Fruit fly (Drosophila melanogaster) whole organism, embryonic: ENCODE data around the gene Art3.

Experiments
- Adf1 ChIP-seq: fragments of 200-800 bp; sonication (Bioruptor generic); IDR thresholded peaks from 2 replicates; pipeline ENCODE4 v1.3.6; 2022; ENCODE audit warnings: missing biosample characterization, missing genetic modification characterization
- Awh ChIP-seq: fragments of 200-800 bp; sonication (Bioruptor generic); IDR thresholded peaks from 2 replicates; pipeline ENCODE4, ENCODE4 v1.3.6; 2022; ENCODE audit warnings: missing biosample characterization, missing genetic modification characterization
- BEAF-32 ChIP-seq: fragments of 200-800 bp; sonication (Bioruptor generic); optimal IDR thresholded peaks from 3 replicates; lab custom pipeline; 2017; ENCODE audit warnings: missing biosample characterization, missing genetic modification characterization, mild to moderate bottlenecking, moderate library complexity, missing genetic modification reagents
- BtbVII ChIP-seq: fragments of 200-800 bp; sonication (Bioruptor generic); optimal IDR thresholded peaks from 3 replicates; lab custom pipeline; 2017; ENCODE audit warnings: missing biosample characterization, mild to moderate bottlenecking, missing genetic modification characterization
- CG10979 ChIP-seq: fragments of 200-800 bp; sonication (Bioruptor generic); optimal IDR thresholded peaks from 2 replicates; lab custom pipeline; 2018; ENCODE audit warnings: missing biosample characterization, mild to moderate bottlenecking, missing genetic modification characterization, moderate library complexity
- CG12071 ChIP-seq: fragments of 200-800 bp; sonication (Bioruptor generic); optimal IDR thresholded peaks from 3 replicates; lab custom pipeline; 2018; ENCODE audit warnings: missing biosample characterization, mild to moderate bottlenecking, missing genetic modification characterization
- CG12155 ChIP-seq: fragments of 200-800 bp; sonication (Bioruptor generic); optimal IDR thresholded peaks from 3 replicates; lab custom pipeline; 2016; ENCODE audit warnings: missing biosample characterization, missing genetic modification characterization
- CG13894 ChIP-seq: fragments of 200-800 bp; sonication (Bioruptor generic); optimal IDR thresholded peaks from 3 replicates; lab custom pipeline; 2018; ENCODE audit warnings: missing biosample characterization, mild to moderate bottlenecking, missing genetic modification characterization, moderate library complexity
- CG1792 ChIP-seq: fragments of 200-800 bp; sonication (Bioruptor generic); optimal IDR thresholded peaks from 2 replicates; lab custom pipeline; 2016; ENCODE audit warnings: missing biosample characterization, missing genetic modification characterization
- CG18764 ChIP-seq: fragments of 200-800 bp; sonication (Bioruptor generic); optimal IDR thresholded peaks from 3 replicates; lab custom pipeline; 2016; ENCODE audit warnings: missing biosample characterization, missing genetic modification characterization
- CG2120 ChIP-seq: fragments of 200-800 bp; sonication (Bioruptor generic); optimal IDR thresholded peaks from 3 replicates; lab custom pipeline; 2016; ENCODE audit warnings: missing biosample characterization, missing genetic modification characterization
- CG30431 ChIP-seq: fragments of 200-800 bp; sonication (Bioruptor generic); optimal IDR thresholded peaks from 2 replicates; lab custom pipeline; 2017; ENCODE audit warnings: missing biosample characterization, missing genetic modification characterization
- CG31224 ChIP-seq: fragments of 200-800 bp; sonication (Bioruptor generic); IDR thresholded peaks from 2 replicates; pipeline ENCODE4 v1.3.6; 2022; ENCODE audit warnings: missing biosample characterization, missing genetic modification characterization
- CG31365 ChIP-seq: fragments of 200-800 bp; sonication (Bioruptor generic); optimal IDR thresholded peaks from 2 replicates; lab custom pipeline; 2018; ENCODE audit warnings: missing biosample characterization, mild to moderate bottlenecking, missing genetic modification characterization
- CG42726 ChIP-seq: fragments of 200-800 bp; sonication (Bioruptor generic); IDR thresholded peaks from 2 replicates; pipeline ENCODE4 v1.3.6; 2022; ENCODE audit warnings: missing biosample characterization, missing genetic modification characterization; ENCODE audit not compliant: partially characterized antibody
- CG6854 ChIP-seq: fragments of 200-800 bp; sonication (Bioruptor generic); optimal IDR thresholded peaks from 3 replicates; lab custom pipeline; 2017; ENCODE audit warnings: missing biosample characterization, mild to moderate bottlenecking, missing genetic modification characterization
- CG9609 ChIP-seq: fragments of 200-800 bp; sonication (Bioruptor generic); optimal IDR thresholded peaks from 3 replicates; lab custom pipeline; 2016; ENCODE audit warnings: missing biosample characterization, missing genetic modification characterization
- Dll ChIP-seq: fragments of 200-800 bp; sonication (Bioruptor generic); IDR thresholded peaks from 4 replicates; pipeline ENCODE4 v1.3.6; 2022; ENCODE audit warnings: missing biosample characterization, missing genetic modification characterization; ENCODE audit not compliant: partially characterized antibody
- E2f1 ChIP-seq: fragments of 200-800 bp; sonication (Bioruptor generic); IDR thresholded peaks from 2 replicates; pipeline ENCODE4 v1.3.6; 2022; ENCODE audit warnings: missing biosample characterization, missing genetic modification characterization
- ERR ChIP-seq: fragments of 200-800 bp; sonication (Bioruptor generic); optimal IDR thresholded peaks from 2 replicates; lab custom pipeline; 2016; ENCODE audit warnings: missing biosample characterization, missing genetic modification characterization
- HLH3B ChIP-seq: fragments of 200-800 bp; sonication (Bioruptor generic); IDR thresholded peaks from 2 replicates; pipeline ENCODE4 v1.3.6; 2022; ENCODE audit warnings: missing biosample characterization, missing genetic modification characterization
- HLH4C ChIP-seq: fragments of 200-800 bp; sonication (Bioruptor generic); IDR thresholded peaks from 3 replicates; pipeline ENCODE4 v1.3.6; 2022; ENCODE audit warnings: missing biosample characterization, missing genetic modification characterization; ENCODE audit not compliant: partially characterized antibody
- Hand ChIP-seq: fragments of 200-800 bp; sonication (Bioruptor generic); optimal IDR thresholded peaks from 2 replicates; lab custom pipeline; 2017; ENCODE audit warnings: mild to moderate bottlenecking, missing biosample characterization, missing genetic modification reagents, missing genetic modification characterization
- MTF-1 ChIP-seq: fragments of 200-800 bp; sonication (Bioruptor generic); optimal IDR thresholded peaks from 2 replicates; lab custom pipeline; 2018; ENCODE audit warnings: missing biosample characterization, mild to moderate bottlenecking, missing genetic modification characterization, borderline replicate concordance
- Mad ChIP-seq: fragments of 200-800 bp; sonication (Bioruptor generic); optimal IDR thresholded peaks from 2 replicates; lab custom pipeline; 2016; ENCODE audit warnings: missing biosample characterization, missing genetic modification characterization
- Mes4 ChIP-seq: fragments of 200-800 bp; sonication (Bioruptor generic); optimal IDR thresholded peaks from 2 replicates; lab custom pipeline; 2016; ENCODE audit warnings: missing biosample characterization, missing genetic modification characterization
- NC2α ChIP-seq: fragments of 200-800 bp; sonication (Bioruptor generic); optimal IDR thresholded peaks from 2 replicates; lab custom pipeline; 2016; ENCODE audit warnings: missing biosample characterization, missing genetic modification characterization
- Neu2 ChIP-seq: fragments of 200-800 bp; sonication (Bioruptor generic); optimal IDR thresholded peaks from 3 replicates; lab custom pipeline; 2016; ENCODE audit warnings: missing biosample characterization, missing genetic modification characterization, borderline replicate concordance
- Oaz ChIP-seq: fragments of 200-800 bp; sonication (Bioruptor generic); IDR thresholded peaks from 2 replicates; pipeline ENCODE4 v1.3.6; 2022; ENCODE audit warnings: missing biosample characterization, missing genetic modification characterization
- Rfx ChIP-seq: fragments of 200-800 bp; sonication (Bioruptor generic); IDR thresholded peaks from 2 replicates; pipeline ENCODE4 v1.3.6; 2022; ENCODE audit warnings: missing biosample characterization, missing genetic modification characterization
- Sin3A ChIP-seq: fragments of >200 bp; optimal IDR thresholded peaks from 2 replicates; lab custom pipeline; 2018
- Sry-β ChIP-seq: fragments of 200-800 bp; sonication (Bioruptor generic); optimal IDR thresholded peaks from 2 replicates; lab custom pipeline; 2018; ENCODE audit warnings: missing biosample characterization, mild to moderate bottlenecking, missing genetic modification characterization, moderate library complexity
- Trl ChIP-seq, 3 experiments: fragments of >200 bp in 2 of 3; fragments of 200-800 bp in 1 of 3; sonication (Bioruptor generic) in 1 of 3; optimal IDR thresholded peaks; 2 replicates in 1 of 3; 3 replicates in 2 of 3; lab custom pipeline; 2016 to 2017; ENCODE audit warnings: missing biosample characterization in 1 of 3, missing genetic modification characterization in 1 of 3
- ase ChIP-seq: fragments of 200-800 bp; sonication (Bioruptor generic); IDR thresholded peaks from 3 replicates; pipeline ENCODE4 v1.3.6; 2022; ENCODE audit warnings: missing biosample characterization, missing genetic modification characterization
- br ChIP-seq: fragments of >200 bp; optimal IDR thresholded peaks from 2 replicates; lab custom pipeline; 2017
- ci ChIP-seq: fragments of 200-800 bp; sonication (Bioruptor generic); IDR thresholded peaks from 3 replicates; pipeline ENCODE4 v1.3.6; 2022; ENCODE audit warnings: missing biosample characterization, missing genetic modification characterization
- fd64A ChIP-seq: fragments of 200-800 bp; sonication (Bioruptor generic); optimal IDR thresholded peaks from 3 replicates; lab custom pipeline; 2018; ENCODE audit warnings: missing biosample characterization, mild to moderate bottlenecking, missing genetic modification characterization
- gcm ChIP-seq: fragments of 200-800 bp; sonication (Bioruptor generic); optimal IDR thresholded peaks from 2 replicates; lab custom pipeline; 2019; ENCODE audit warnings: missing biosample characterization, mild to moderate bottlenecking, missing genetic modification characterization, moderate library complexity
- grau ChIP-seq: fragments of 200-800 bp; optimal IDR thresholded peaks from 3 replicates; lab custom pipeline; 2019; ENCODE audit warnings: missing biosample characterization, mild to moderate bottlenecking, missing genetic modification characterization, moderate library complexity
- gsb-n ChIP-seq: fragments of 200-800 bp; sonication (Bioruptor generic); optimal IDR thresholded peaks from 3 replicates; lab custom pipeline; 2018; ENCODE audit warnings: missing biosample characterization, mild to moderate bottlenecking, missing genetic modification characterization
- hb ChIP-seq: fragments of 200-800 bp; sonication (Bioruptor generic); IDR thresholded peaks from 3 replicates; pipeline ENCODE4 v1.3.6; 2022; ENCODE audit warnings: missing biosample characterization, missing genetic modification characterization; ENCODE audit not compliant: partially characterized antibody
- hth ChIP-seq: fragments of >200 bp; optimal IDR thresholded peaks from 2 replicates; lab custom pipeline; 2017; ENCODE audit warnings: inconsistent platforms
- repo ChIP-seq: fragments of 200-800 bp; sonication (Bioruptor generic); optimal IDR thresholded peaks from 2 replicates; lab custom pipeline; 2016; ENCODE audit warnings: missing biosample characterization, missing genetic modification characterization
- scrt ChIP-seq: fragments of 200-800 bp; sonication (Bioruptor generic); optimal IDR thresholded peaks from 2 replicates; lab custom pipeline; 2018; ENCODE audit warnings: missing biosample characterization, mild to moderate bottlenecking, missing genetic modification characterization, moderate library complexity
- sens-2 ChIP-seq: fragments of 200-800 bp; sonication (Bioruptor generic); IDR thresholded peaks from 2 replicates; pipeline ENCODE4 v1.3.6; 2022; ENCODE audit warnings: missing biosample characterization, missing genetic modification characterization
- toy ChIP-seq: fragments of 200-800 bp; sonication (Bioruptor generic); IDR thresholded peaks from 2 replicates; pipeline ENCODE4 v1.3.6; 2022; ENCODE audit warnings: missing biosample characterization, missing genetic modification characterization
- unc-4 ChIP-seq: fragments of 200-800 bp; sonication (Bioruptor generic); IDR thresholded peaks from 2 replicates; pipeline ENCODE4 v1.3.6; 2022; ENCODE audit warnings: missing biosample characterization, missing genetic modification characterization; ENCODE audit not compliant: partially characterized antibody
- wek ChIP-seq: fragments of 200-800 bp; sonication (Bioruptor generic); optimal IDR thresholded peaks from 3 replicates; lab custom pipeline; 2018; ENCODE audit warnings: missing biosample characterization, mild to moderate bottlenecking, missing genetic modification characterization, moderate library complexity
- zen2 ChIP-seq: fragments of 200-800 bp; sonication (Bioruptor generic); IDR thresholded peaks from 3 replicates; pipeline ENCODE4 v1.3.6; 2022; ENCODE audit warnings: missing biosample characterization, missing genetic modification characterization; ENCODE audit not compliant: partially characterized antibody
- zf30C ChIP-seq: fragments of 200-800 bp; sonication (Bioruptor generic); optimal IDR thresholded peaks from 3 replicates; lab custom pipeline; 2018; ENCODE audit warnings: missing biosample characterization, mild to moderate bottlenecking, missing genetic modification characterization

Gene Art3

dm6 chr3R:15275158-15275623 is 46.0 kb upstream of the Art3 start, which contains the start of the genes Cp190 and CG4338 (continued):
- TF ChIP-seq grau (peak; percentile 98), BEAF-32 (GFP tag; lab: Kevin White, UChicago) (peak; percentile 93), CG13894 (tag; lab: Kevin White, UChicago) (peak; percentile 98), CG6854 (peak; percentile 95), br (lab: Kevin White, UChicago) (no peak), Sin3A (lab: Kevin White, UChicago) (peak; percentile 89), Oaz (GFP tag; lab: Robert Waterston, UW) (peak; percentile 90), CG1792 (GFP tag; lab: Kevin White, UChicago) (peak; percentile 84), hb (GFP tag; lab: Robert Waterston, UW) (peak; percentile 72), Sry-β (GFP tag; lab: Kevin White, UChicago) (peak; percentile 75), Adf1 (peak; percentile 79), CG42726 (GFP tag; lab: Robert Waterston, UW) (peak; percentile 76), CG18764 (GFP tag; lab: Kevin White, UChicago) (peak; percentile 95), E2f1 (GFP tag; lab: Robert Waterston, UW) (peak; percentile 96), wek (GFP tag; lab: Kevin White, UChicago) (peak; percentile 86), Dll (peak; percentile 78; the same call in 3 of the 4 replicates), CG2120 (GFP tag; lab: Kevin White, UChicago) (peak; percentile 97), ase (GFP tag; lab: Robert Waterston, UW) (peak; percentile 90), CG9609 (GFP tag; lab: Kevin White, UChicago) (peak; percentile 89), zen2 (GFP tag; lab: Robert Waterston, UW) (no peak; the same call in 2 of the 3 replicates), Hand (GFP tag; lab: Kevin White, UChicago) (peak; percentile 95), Mes4 (GFP tag; lab: Kevin White, UChicago) (peak; percentile 89), CG10979 (tag; lab: Kevin White, UChicago) (peak; percentile 98), Rfx (GFP tag; lab: Robert Waterston, UW) (peak; percentile 97), sens-2 (GFP tag; lab: Robert Waterston, UW) (peak; percentile 94), NC2α (GFP tag; lab: Kevin White, UChicago) (peak; percentile 72), ci (GFP tag; lab: Robert Waterston, UW) (peak; percentile 95), ERR (peak; percentile 67), CG12071 (peak; percentile 93), repo (GFP tag; lab: Kevin White, UChicago) (peak; percentile 66), CG12155 (GFP tag; lab: Kevin White, UChicago) (peak; percentile 97), Trl (optimal IDR thresholded peaks at IDR 0.05; lab: Kevin White, UChicago) (no peak), Trl (GFP tag; optimal IDR thresholded peaks at IDR 0.05; lab: Kevin White, UChicago) (peak; percentile 90), Neu2 (GFP tag; lab: Kevin White, UChicago) (no peak), HLH3B (GFP tag; lab: Robert Waterston, UW) (peak; percentile 96), CG31224 (GFP tag; lab: Robert Waterston, UW) (peak; percentile 94), CG31365 (tag; lab: Kevin White, UChicago) (peak; percentile 85), BtbVII (GFP tag; lab: Kevin White, UChicago) (peak; percentile 97), gsb-n (tag; lab: Kevin White, UChicago) (peak; percentile 98), Mad (GFP tag; lab: Kevin White, UChicago) (peak; percentile 94), toy (peak; percentile 89), Awh (GFP tag; lab: Robert Waterston, UW) (peak; percentile 94), hth (lab: Kevin White, UChicago) (no peak), scrt (GFP tag; lab: Kevin White, UChicago) (peak; percentile 93), gcm (GFP tag; lab: Kevin White, UChicago) (peak; percentile 99), HLH4C (GFP tag; lab: Robert Waterston, UW) (peak; percentile 74), CG30431 (GFP tag; lab: Kevin White, UChicago) (peak; percentile 95), MTF-1 (GFP tag; lab: Kevin White, UChicago) (peak; percentile 87), fd64A (GFP tag; lab: Kevin White, UChicago) (peak; percentile 85), unc-4 (GFP tag; lab: Robert Waterston, UW) (peak; percentile 83), zf30C (GFP tag; lab: Kevin White, UChicago) (peak; percentile 59)
